Fruit fly (Drosophila melanogaster) whole organism, embryonic: ENCODE results near the gene Slimp.

ENCODE experiments used
- Ada2b ChIP-seq: fragments of 200-800 bp; sonication (Bioruptor generic); IDR thresholded peaks from 2 replicates; pipeline ENCODE4 v1.3.6; 2022; ENCODE audit warnings: missing biosample characterization, missing genetic modification characterization
- Asciz ChIP-seq: fragments of 200-800 bp; sonication (Bioruptor generic); optimal IDR thresholded peaks from 2 replicates; lab custom pipeline; 2017; ENCODE audit warnings: missing biosample characterization, mild to moderate bottlenecking, missing genetic modification characterization, missing genetic modification reagents
- BEAF-32 ChIP-seq: fragments of 200-800 bp; sonication (Bioruptor generic); optimal IDR thresholded peaks from 3 replicates; lab custom pipeline; 2017; ENCODE audit warnings: missing biosample characterization, missing genetic modification characterization, mild to moderate bottlenecking, moderate library complexity, missing genetic modification reagents
- CG10147 ChIP-seq: fragments of 200-800 bp; sonication (Bioruptor generic); optimal IDR thresholded peaks from 2 replicates; lab custom pipeline; 2019; ENCODE audit warnings: missing biosample characterization, mild to moderate bottlenecking, missing genetic modification characterization, moderate library complexity
- CG11723 ChIP-seq: fragments of 200-800 bp; sonication (Bioruptor generic); optimal IDR thresholded peaks from 2 replicates; lab custom pipeline; 2017; ENCODE audit warnings: missing biosample characterization, mild to moderate bottlenecking, missing genetic modification characterization
- CG13894 ChIP-seq: fragments of 200-800 bp; sonication (Bioruptor generic); optimal IDR thresholded peaks from 3 replicates; lab custom pipeline; 2018; ENCODE audit warnings: missing biosample characterization, mild to moderate bottlenecking, missing genetic modification characterization, moderate library complexity
- CG14965 ChIP-seq: fragments of 200-800 bp; sonication (Bioruptor generic); optimal IDR thresholded peaks from 2 replicates; lab custom pipeline; 2016; ENCODE audit warnings: missing biosample characterization, missing genetic modification characterization, borderline replicate concordance
- CG15514 ChIP-seq: fragments of 200-800 bp; sonication (Bioruptor generic); optimal IDR thresholded peaks from 3 replicates; lab custom pipeline; 2017; ENCODE audit warnings: missing biosample characterization, missing genetic modification characterization, mild to moderate bottlenecking, moderate library complexity, missing genetic modification reagents
- CG17802 ChIP-seq: fragments of 200-800 bp; sonication (Bioruptor generic); optimal IDR thresholded peaks from 2 replicates; lab custom pipeline; 2018; ENCODE audit warnings: missing biosample characterization, mild to moderate bottlenecking, missing genetic modification characterization, moderate library complexity
- CG17829 ChIP-seq: fragments of 200-800 bp; optimal IDR thresholded peaks from 2 replicates; lab custom pipeline; 2019; ENCODE audit warnings: missing biosample characterization, mild to moderate bottlenecking, missing genetic modification characterization, moderate library complexity
- CG1792 ChIP-seq: fragments of 200-800 bp; sonication (Bioruptor generic); optimal IDR thresholded peaks from 2 replicates; lab custom pipeline; 2016; ENCODE audit warnings: missing biosample characterization, missing genetic modification characterization
- CG18011 ChIP-seq: fragments of 200-800 bp; sonication (Bioruptor generic); optimal IDR thresholded peaks from 2 replicates; lab custom pipeline; 2017; ENCODE audit warnings: missing biosample characterization, missing genetic modification characterization, mild to moderate bottlenecking, moderate library complexity, missing genotype
- CG2120 ChIP-seq: fragments of 200-800 bp; sonication (Bioruptor generic); optimal IDR thresholded peaks from 3 replicates; lab custom pipeline; 2016; ENCODE audit warnings: missing biosample characterization, missing genetic modification characterization
- CG2199 ChIP-seq: fragments of 200-800 bp; sonication (Bioruptor generic); IDR thresholded peaks from 3 replicates; pipeline ENCODE4 v1.3.6; 2022; ENCODE audit warnings: missing biosample characterization, missing genetic modification characterization
- CG2678 ChIP-seq: fragments of 200-800 bp; sonication (Bioruptor generic); optimal IDR thresholded peaks from 3 replicates; lab custom pipeline; 2019; ENCODE audit warnings: missing biosample characterization, mild to moderate bottlenecking, missing genetic modification characterization, moderate library complexity
- CG2889 ChIP-seq: fragments of 200-800 bp; sonication (Bioruptor generic); IDR thresholded peaks from 3 replicates; pipeline ENCODE4 v1.3.6; 2022; ENCODE audit warnings: missing biosample characterization, missing genetic modification characterization
- CG3281 ChIP-seq: fragments of 200-800 bp; sonication (Bioruptor generic); optimal IDR thresholded peaks from 3 replicates; lab custom pipeline; 2017; ENCODE audit warnings: missing biosample characterization, mild to moderate bottlenecking, missing genetic modification characterization
- CG3407 ChIP-seq: fragments of 200-800 bp; sonication (Bioruptor generic); optimal IDR thresholded peaks from 2 replicates; lab custom pipeline; 2018; ENCODE audit warnings: missing biosample characterization, mild to moderate bottlenecking, missing genetic modification characterization
- CG3726 ChIP-seq: fragments of 200-800 bp; sonication (Bioruptor generic); IDR thresholded peaks from 3 replicates; pipeline ENCODE4, ENCODE4 v1.3.6; 2022; ENCODE audit warnings: missing biosample characterization, missing genetic modification characterization
- CG3838 ChIP-seq: fragments of 200-800 bp; sonication (Bioruptor generic); optimal IDR thresholded peaks from 3 replicates; lab custom pipeline; 2016; ENCODE audit warnings: missing biosample characterization, missing genetic modification characterization
- CG5245 ChIP-seq: fragments of 200-800 bp; sonication (Bioruptor generic); optimal IDR thresholded peaks from 3 replicates; lab custom pipeline; 2016; ENCODE audit warnings: missing biosample characterization, missing genetic modification characterization
- CG7745 ChIP-seq: fragments of 200-800 bp; sonication (Bioruptor generic); optimal IDR thresholded peaks from 2 replicates; lab custom pipeline; 2018; ENCODE audit warnings: missing biosample characterization, mild to moderate bottlenecking, missing genetic modification characterization, moderate library complexity
- CG9609 ChIP-seq: fragments of 200-800 bp; sonication (Bioruptor generic); optimal IDR thresholded peaks from 3 replicates; lab custom pipeline; 2016; ENCODE audit warnings: missing biosample characterization, missing genetic modification characterization
- CHES-1-like ChIP-seq: fragments of 200-800 bp; sonication (Bioruptor generic); optimal IDR thresholded peaks from 2 replicates; lab custom pipeline; 2016; ENCODE audit warnings: missing biosample characterization, missing genetic modification characterization
- CTCF ChIP-seq: fragments of 200-800 bp; sonication (Bioruptor generic); optimal IDR thresholded peaks from 2 replicates; lab custom pipeline; 2017; ENCODE audit warnings: missing biosample characterization, mild to moderate bottlenecking, missing genetic modification characterization, moderate library complexity
- D19B ChIP-seq: fragments of 200-800 bp; sonication (Bioruptor generic); optimal IDR thresholded peaks from 2 replicates; lab custom pipeline; 2017; ENCODE audit warnings: missing biosample characterization, mild to moderate bottlenecking, missing genetic modification characterization
- Dek ChIP-seq: fragments of 200-800 bp; sonication (Bioruptor generic); optimal IDR thresholded peaks from 3 replicates; lab custom pipeline; 2019; ENCODE audit warnings: missing biosample characterization, mild to moderate bottlenecking, missing genetic modification characterization, moderate library complexity
- Dip2 ChIP-seq: fragments of 200-800 bp; sonication (Bioruptor generic); IDR thresholded peaks from 2 replicates; pipeline ENCODE4 v1.3.6; 2022; ENCODE audit warnings: missing biosample characterization, missing genetic modification characterization
- GATAe ChIP-seq: fragments of 200-800 bp; sonication (Bioruptor generic); conservative IDR thresholded peaks from 2 replicates; pipeline ENCODE4 v1.3.6; 2022; ENCODE audit warnings: missing biosample characterization, missing genetic modification characterization
- Hr3 ChIP-seq: fragments of 200-800 bp; sonication (Bioruptor generic); optimal IDR thresholded peaks from 3 replicates; lab custom pipeline; 2016; ENCODE audit warnings: missing biosample characterization, missing genetic modification characterization
- Lhr ChIP-seq: fragments of 200-800 bp; sonication (Bioruptor generic); optimal IDR thresholded peaks from 3 replicates; lab custom pipeline; 2017; ENCODE audit warnings: mild to moderate bottlenecking, missing biosample characterization, missing genetic modification reagents, missing genetic modification characterization
- Sin3A ChIP-seq: fragments of >200 bp; optimal IDR thresholded peaks from 2 replicates; lab custom pipeline; 2018
- Sry-β ChIP-seq: fragments of 200-800 bp; sonication (Bioruptor generic); optimal IDR thresholded peaks from 2 replicates; lab custom pipeline; 2018; ENCODE audit warnings: missing biosample characterization, mild to moderate bottlenecking, missing genetic modification characterization, moderate library complexity
- amos ChIP-seq: fragments of 200-800 bp; sonication (Bioruptor generic); IDR thresholded peaks from 2 replicates; pipeline ENCODE4 v1.3.6; 2022; ENCODE audit warnings: missing biosample characterization, missing genetic modification characterization; ENCODE audit not compliant: partially characterized antibody
- chif ChIP-seq, 2 experiments: fragments of 200-800 bp; sonication (Bioruptor generic); optimal IDR thresholded peaks; 3 replicates each; lab custom pipeline; 2016; ENCODE audit warnings: missing biosample characterization in 2 of 2, missing genetic modification characterization in 2 of 2
- dpn ChIP-seq, 2 experiments: fragments of 200-800 bp; sonication (Bioruptor generic); optimal IDR thresholded peaks; 3 replicates each; lab custom pipeline; 2016; ENCODE audit warnings: missing biosample characterization in 2 of 2, missing genetic modification characterization in 2 of 2
- emc ChIP-seq: fragments of 200-800 bp; sonication (Bioruptor generic); optimal IDR thresholded peaks from 2 replicates; lab custom pipeline; 2016; ENCODE audit warnings: missing biosample characterization, missing genetic modification characterization
- exex ChIP-seq: fragments of 200-800 bp; sonication (Bioruptor generic); optimal IDR thresholded peaks from 4 replicates; lab custom pipeline; 2018; ENCODE audit warnings: missing biosample characterization, mild to moderate bottlenecking, missing genetic modification characterization, moderate library complexity
- fd96Cb ChIP-seq: fragments of 200-800 bp; sonication (Bioruptor generic); optimal IDR thresholded peaks from 2 replicates; lab custom pipeline; 2018; ENCODE audit warnings: missing biosample characterization, mild to moderate bottlenecking, missing genetic modification characterization, moderate library complexity
- gcm ChIP-seq: fragments of 200-800 bp; sonication (Bioruptor generic); optimal IDR thresholded peaks from 2 replicates; lab custom pipeline; 2019; ENCODE audit warnings: missing biosample characterization, mild to moderate bottlenecking, missing genetic modification characterization, moderate library complexity
- insv ChIP-seq, 2 experiments: fragments of 200-800 bp; sonication (Bioruptor generic); optimal IDR thresholded peaks; 3 replicates each; lab custom pipeline; 2016 to 2018; ENCODE audit warnings: missing biosample characterization in 2 of 2, missing genetic modification characterization in 2 of 2
- kay ChIP-seq: fragments of 200-800 bp; sonication (Bioruptor generic); optimal IDR thresholded peaks from 2 replicates; lab custom pipeline; 2016; ENCODE audit warnings: missing biosample characterization, missing genetic modification characterization
- nerfin-2 ChIP-seq: fragments of 200-800 bp; sonication (Bioruptor generic); IDR thresholded peaks from 2 replicates; pipeline ENCODE4 v1.3.6; 2022; ENCODE audit warnings: missing biosample characterization, missing genetic modification characterization; ENCODE audit not compliant: partially characterized antibody
- pzg ChIP-seq: fragments of 200-800 bp; sonication (Bioruptor generic); optimal IDR thresholded peaks from 3 replicates; lab custom pipeline; 2018; ENCODE audit warnings: missing biosample characterization, mild to moderate bottlenecking, missing genetic modification characterization, moderate library complexity
- scrt ChIP-seq: fragments of 200-800 bp; sonication (Bioruptor generic); optimal IDR thresholded peaks from 2 replicates; lab custom pipeline; 2018; ENCODE audit warnings: missing biosample characterization, mild to moderate bottlenecking, missing genetic modification characterization, moderate library complexity
- shn ChIP-seq: fragments of 200-800 bp; sonication (Bioruptor generic); optimal IDR thresholded peaks from 3 replicates; lab custom pipeline; 2016; ENCODE audit warnings: missing biosample characterization, missing genetic modification characterization
- sisA ChIP-seq: fragments of 200-800 bp; sonication (Bioruptor generic); IDR thresholded peaks from 2 replicates; pipeline ENCODE4 v1.3.6; 2022; ENCODE audit warnings: missing biosample characterization, missing genetic modification characterization
- sr ChIP-seq: fragments of 200-800 bp; sonication (Bioruptor generic); IDR thresholded peaks from 3 replicates; pipeline ENCODE4 v1.3.6; 2022; ENCODE audit warnings: missing biosample characterization, missing genetic modification characterization
- stwl ChIP-seq: fragments of 200-800 bp; sonication (Bioruptor generic); optimal IDR thresholded peaks from 3 replicates; lab custom pipeline; 2018; ENCODE audit warnings: missing biosample characterization, mild to moderate bottlenecking, missing genetic modification characterization, moderate library complexity
- ttk ChIP-seq: fragments of 200-800 bp; sonication (Bioruptor generic); IDR thresholded peaks from 2 replicates; pipeline ENCODE4 v2.1.2; 2022; ENCODE audit warnings: missing biosample characterization, missing genetic modification characterization
- z ChIP-seq: fragments of 200-800 bp; sonication (Bioruptor generic); IDR thresholded peaks from 3 replicates; pipeline ENCODE4 v1.3.6; 2022; ENCODE audit warnings: missing biosample characterization, missing genetic modification characterization

Gene Slimp

dm6 chr3R:24163556-24164022 lies 14.8 kb upstream of the Slimp start, which contains the start of gene Apc2 (continued):
- TF ChIP-seq Sry-β (GFP tag; lab: Kevin White, UChicago): peak; percentile 94
- TF ChIP-seq gcm (GFP tag; lab: Kevin White, UChicago): peak; percentile 13
- peak; percentile 60 for TF ChIP-seq Hr3
- peak; percentile 43 for TF ChIP-seq Lhr (GFP tag; lab: Kevin White, UChicago)
- TF ChIP-seq CG3281: peak; percentile 55
- no peak for TF ChIP-seq emc (GFP tag; lab: Kevin White, UChicago)
- TF ChIP-seq ttk (GFP tag; lab: Robert Waterston, UW): peak; percentile 64
- TF ChIP-seq CG3407 (GFP tag; lab: Kevin White, UChicago): no peak
- no peak for TF ChIP-seq nerfin-2
- TF ChIP-seq CG3726 (GFP tag; lab: Robert Waterston, UW): no peak
- peak; percentile 25 for TF ChIP-seq CG3838 (GFP tag; lab: Kevin White, UChicago)
- TF ChIP-seq sisA: peak; percentile 66
- no peak for TF ChIP-seq Dip2 (GFP tag; lab: Robert Waterston, UW)
- no peak for TF ChIP-seq Sin3A (lab: Kevin White, UChicago)
- no peak for TF ChIP-seq Asciz
- 0 out of 3 replicates have a peak, but pooled peaks have one; percentile 11 for TF ChIP-seq CG2889 (GFP tag; lab: Robert Waterston, UW)
- TF ChIP-seq chif (GFP tag; optimal IDR thresholded peaks at IDR 0.05; lab: Kevin White, UChicago): peak in 1 of 2 experiments; percentile 25
- peak; percentile 66 for TF ChIP-seq CG2120 (GFP tag; lab: Kevin White, UChicago)
- TF ChIP-seq insv (GFP tag; optimal IDR thresholded peaks at IDR 0.05; lab: Kevin White, UChicago): no peak
- peak; percentile 31 for TF ChIP-seq Dek
- TF ChIP-seq CG5245 (GFP tag; lab: Kevin White, UChicago): peak; percentile 42
- TF ChIP-seq CG13894 (tag; lab: Kevin White, UChicago): peak; percentile 52
- TF ChIP-seq exex (tag; lab: Kevin White, UChicago): no peak
- no peak for TF ChIP-seq CG17802 (tag; lab: Kevin White, UChicago)
- peak; percentile 52 for TF ChIP-seq amos (GFP tag; lab: Robert Waterston, UW)
- TF ChIP-seq dpn (GFP tag; optimal IDR thresholded peaks at IDR 0.05; lab: Kevin White, UChicago): peak; percentile 34 to 61
- peak; percentile 0 for TF ChIP-seq CG18011 (GFP tag; lab: Kevin White, UChicago)
- TF ChIP-seq z (GFP tag; lab: Robert Waterston, UW): no peak
- TF ChIP-seq CTCF: no peak
- no peak for TF ChIP-seq shn (GFP tag; lab: Kevin White, UChicago)
- no peak for TF ChIP-seq CG7745 (tag; lab: Kevin White, UChicago)
- peak; percentile 36 for TF ChIP-seq D19B
- peak; percentile 65 for TF ChIP-seq Ada2b (GFP tag; lab: Robert Waterston, UW)
- peak; percentile 36 for TF ChIP-seq scrt
- TF ChIP-seq stwl (tag; lab: Kevin White, UChicago): peak; percentile 16
- TF ChIP-seq CG1792 (GFP tag; lab: Kevin White, UChicago): no peak
- peak; percentile 2 for TF ChIP-seq CG11723 (GFP tag; lab: Kevin White, UChicago)
- no peak for TF ChIP-seq CHES-1-like (GFP tag; lab: Kevin White, UChicago)
- no peak for TF ChIP-seq kay (GFP tag; lab: Kevin White, UChicago)
- TF ChIP-seq BEAF-32 (GFP tag; lab: Kevin White, UChicago): peak; percentile 77
- TF ChIP-seq CG14965 (GFP tag; lab: Kevin White, UChicago): no peak
- no peak for TF ChIP-seq CG9609 (GFP tag; lab: Kevin White, UChicago)
- TF ChIP-seq sr (GFP tag; lab: Robert Waterston, UW): no peak
- TF ChIP-seq pzg (GFP tag; lab: Kevin White, UChicago): peak; percentile 21
- peak; percentile 75 for TF ChIP-seq CG2678 (tag; lab: Kevin White, UChicago)
- no peak for TF ChIP-seq GATAe (GFP tag; lab: Robert Waterston, UW)
- TF ChIP-seq CG17829 (tag; lab: Kevin White, UChicago): peak; percentile 70
- peak; percentile 46 for TF ChIP-seq CG10147 (GFP tag; lab: Kevin White, UChicago)
- TF ChIP-seq CG15514 (GFP tag; lab: Kevin White, UChicago): peak; percentile 69
- TF ChIP-seq fd96Cb (tag; lab: Kevin White, UChicago): peak; percentile 62
- no peak for TF ChIP-seq CG2199 (GFP tag; lab: Robert Waterston, UW)
